ENCODE assay signal across 2 fruit fly cellular contexts in genomic region chr3R:23314332-23314731, dm6.
TF ChIP-seq lines count a peak whose summit lies in the region.

No protein-coding gene starts in this region.

TF ChIP-seq in whole organism, embryonic, 481 proteins besides CTCF, POLR2A, EP300 and RAD21 (continued from another document and continues in another):
- TF ChIP-seq cg (GFP tag; optimal IDR thresholded peaks at IDR 0.05; lab: Kevin White, UChicago) = peak; percentile 90
- no peak for TF ChIP-seq CG18262 (tag; optimal IDR thresholded peaks at IDR 0.05; lab: Kevin White, UChicago)
- TF ChIP-seq cad (GFP tag; optimal IDR thresholded peaks at IDR 0.05; lab: Kevin White, UChicago) = no peak
- no peak for TF ChIP-seq CG13624 (GFP tag; optimal IDR thresholded peaks at IDR 0.05; lab: Kevin White, UChicago)
- no peak for TF ChIP-seq crol (GFP tag; IDR thresholded peaks at IDR 0.05; lab: Robert Waterston, UW)
- TF ChIP-seq HLH3B (GFP tag; IDR thresholded peaks at IDR 0.05; lab: Robert Waterston, UW) = peak; percentile 48; the same call in 1 of the 2 replicates
- TF ChIP-seq bcd (GFP tag; optimal IDR thresholded peaks at IDR 0.05; lab: Kevin White, UChicago) = no peak
- TF ChIP-seq PHDP (tag; optimal IDR thresholded peaks at IDR 0.05; lab: Kevin White, UChicago) = peak; percentile 23
- peak; percentile 85 for TF ChIP-seq Med (GFP tag; lab: Kevin White, UChicago)
- TF ChIP-seq Mad (GFP tag; optimal IDR thresholded peaks at IDR 0.05; lab: Kevin White, UChicago) = no peak
- peak; percentile 20 for TF ChIP-seq CG12219 (GFP tag; optimal IDR thresholded peaks at IDR 0.05; lab: Kevin White, UChicago)
- peak; percentile 13 for TF ChIP-seq ATbp (GFP tag; optimal IDR thresholded peaks at IDR 0.05; lab: Kevin White, UChicago)
- TF ChIP-seq CG10543 (GFP tag; optimal IDR thresholded peaks at IDR 0.05; lab: Kevin White, UChicago) = peak; percentile 56
- TF ChIP-seq CoRest (tag; optimal IDR thresholded peaks at IDR 0.05; lab: Kevin White, UChicago) = no peak
- peak; percentile 64 for TF ChIP-seq NfI (GFP tag; optimal IDR thresholded peaks at IDR 0.05; lab: Kevin White, UChicago)
- TF ChIP-seq CG6272 (GFP tag; IDR thresholded peaks at IDR 0.05; lab: Robert Waterston, UW) = no peak
- no peak for TF ChIP-seq H2.0 (GFP tag; IDR thresholded peaks at IDR 0.05; lab: Robert Waterston, UW)
- no peak for TF ChIP-seq Oli (tag; optimal IDR thresholded peaks at IDR 0.05; lab: Kevin White, UChicago)
- peak; percentile 75 for TF ChIP-seq CG13296 (GFP tag; optimal IDR thresholded peaks at IDR 0.05; lab: Kevin White, UChicago)
- TF ChIP-seq CG15514 (GFP tag; optimal IDR thresholded peaks at IDR 0.05; lab: Kevin White, UChicago) = peak; percentile 49
- no peak for TF ChIP-seq HLH4C (GFP tag; IDR thresholded peaks at IDR 0.05; lab: Robert Waterston, UW; ENCODE audit: partially characterized antibody)
- TF ChIP-seq CG12236 (GFP tag; optimal IDR thresholded peaks at IDR 0.05; lab: Kevin White, UChicago) = no peak
- no peak for TF ChIP-seq CG6654 (GFP tag; optimal IDR thresholded peaks at IDR 0.05; lab: Kevin White, UChicago)
- no peak for TF ChIP-seq HLH54F (GFP tag; optimal IDR thresholded peaks at IDR 0.05; lab: Kevin White, UChicago)
- TF ChIP-seq chif (GFP tag; optimal IDR thresholded peaks at IDR 0.05; lab: Kevin White, UChicago) = no peak
- TF ChIP-seq psq (GFP tag; optimal IDR thresholded peaks at IDR 0.05; lab: Kevin White, UChicago) = no peak
- no peak for TF ChIP-seq H15 (GFP tag; IDR thresholded peaks at IDR 0.05; lab: Robert Waterston, UW)
- peak; percentile 48 for TF ChIP-seq unpg (GFP tag; optimal IDR thresholded peaks at IDR 0.05; lab: Kevin White, UChicago)
- no peak for TF ChIP-seq CG11085 (GFP tag; IDR thresholded peaks at IDR 0.05; lab: Robert Waterston, UW)
- TF ChIP-seq ERR (GFP tag; optimal IDR thresholded peaks at IDR 0.05; lab: Kevin White, UChicago) = no peak
- no peak; the same call in 1 of the 2 replicates for TF ChIP-seq Ada2b (GFP tag; IDR thresholded peaks at IDR 0.05; lab: Robert Waterston, UW)
- peak; percentile 20 for TF ChIP-seq salm (tag; optimal IDR thresholded peaks at IDR 0.05; lab: Kevin White, UChicago)
- TF ChIP-seq CG10147 (GFP tag; optimal IDR thresholded peaks at IDR 0.05; lab: Kevin White, UChicago) = no peak
- TF ChIP-seq CG12391 (tag; optimal IDR thresholded peaks at IDR 0.05; lab: Kevin White, UChicago) = no peak
- TF ChIP-seq CG8281 (tag; optimal IDR thresholded peaks at IDR 0.05; lab: Kevin White, UChicago) = no peak
- TF ChIP-seq CG1603 (tag; optimal IDR thresholded peaks at IDR 0.05; lab: Kevin White, UChicago) = peak; percentile 7
- no peak for TF ChIP-seq CG10959 (GFP tag; IDR thresholded peaks at IDR 0.05; lab: Robert Waterston, UW)
- TF ChIP-seq pros (GFP tag; optimal IDR thresholded peaks at IDR 0.05; lab: Kevin White, UChicago) = peak; percentile 42
- TF ChIP-seq emc (GFP tag; optimal IDR thresholded peaks at IDR 0.05; lab: Kevin White, UChicago) = no peak
- peak; percentile 24 for TF ChIP-seq CG7839 (tag; optimal IDR thresholded peaks at IDR 0.05; lab: Kevin White, UChicago)
- TF ChIP-seq stwl (tag; optimal IDR thresholded peaks at IDR 0.05; lab: Kevin White, UChicago) = peak; percentile 21
- TF ChIP-seq Atf3 (GFP tag; optimal IDR thresholded peaks at IDR 0.05; lab: Kevin White, UChicago) = no peak
- no peak for TF ChIP-seq p53 (GFP tag; optimal IDR thresholded peaks at IDR 0.05; lab: Kevin White, UChicago)
- TF ChIP-seq Hr78 (GFP tag; optimal IDR thresholded peaks at IDR 0.05; lab: Kevin White, UChicago) = no peak
- TF ChIP-seq CG15696 (tag; optimal IDR thresholded peaks at IDR 0.05; lab: Kevin White, UChicago) = peak; percentile 7
- no peak for TF ChIP-seq CG4854 (GFP tag; optimal IDR thresholded peaks at IDR 0.05; lab: Kevin White, UChicago)
- TF ChIP-seq CG17612 (GFP tag; IDR thresholded peaks at IDR 0.05; lab: Robert Waterston, UW) = no peak
- TF ChIP-seq Fer3 (tag; optimal IDR thresholded peaks at IDR 0.05; lab: Kevin White, UChicago) = peak; percentile 48
- TF ChIP-seq ash1 (GFP tag; optimal IDR thresholded peaks at IDR 0.05; lab: Kevin White, UChicago) = no peak
- TF ChIP-seq Usf (GFP tag; optimal IDR thresholded peaks at IDR 0.05; lab: Kevin White, UChicago) = no peak
- TF ChIP-seq Sry-β (GFP tag; optimal IDR thresholded peaks at IDR 0.05; lab: Kevin White, UChicago) = no peak
- no peak for TF ChIP-seq CkIIα-i1 (GFP tag; IDR thresholded peaks at IDR 0.05; lab: Robert Waterston, UW)
- peak; percentile 16 for TF ChIP-seq twi (tag; optimal IDR thresholded peaks at IDR 0.05; lab: Kevin White, UChicago)
- peak; percentile 21 for TF ChIP-seq CG2116 (GFP tag; optimal IDR thresholded peaks at IDR 0.05; lab: Kevin White, UChicago)
- TF ChIP-seq hkb (optimal IDR thresholded peaks at IDR 0.05; lab: Kevin White, UChicago) = no peak
- peak; percentile 53; the same call in 1 of the 2 replicates for TF ChIP-seq hkb (GFP tag; IDR thresholded peaks at IDR 0.05; lab: Robert Waterston, UW)
- no peak for TF ChIP-seq Dref (GFP tag; IDR thresholded peaks at IDR 0.05; lab: Robert Waterston, UW)
- TF ChIP-seq unc-4 (GFP tag; IDR thresholded peaks at IDR 0.05; lab: Robert Waterston, UW; ENCODE audit: partially characterized antibody) = no peak
- TF ChIP-seq sob (GFP tag; IDR thresholded peaks at IDR 0.05; lab: Robert Waterston, UW) = peak; percentile 64
- no peak for TF ChIP-seq nmo (GFP tag; optimal IDR thresholded peaks at IDR 0.05; lab: Kevin White, UChicago)
- TF ChIP-seq Hr51 (GFP tag; optimal IDR thresholded peaks at IDR 0.05; lab: Kevin White, UChicago) = peak in 1 of 2 experiments; percentile 42
- TF ChIP-seq CG1792 (GFP tag; optimal IDR thresholded peaks at IDR 0.05; lab: Kevin White, UChicago) = no peak
- TF ChIP-seq CG9817 (tag; optimal IDR thresholded peaks at IDR 0.05; lab: Kevin White, UChicago) = no peak
- peak; percentile 4 for TF ChIP-seq da (GFP tag; optimal IDR thresholded peaks at IDR 0.05; lab: Kevin White, UChicago)
- TF ChIP-seq CG14965 (GFP tag; optimal IDR thresholded peaks at IDR 0.05; lab: Kevin White, UChicago; ENCODE audit: borderline replicate concordance) = peak; percentile 28
- TF ChIP-seq NK7.1 (GFP tag; optimal IDR thresholded peaks at IDR 0.05; lab: Kevin White, UChicago) = no peak
- no peak for TF ChIP-seq Six4 (GFP tag; optimal IDR thresholded peaks at IDR 0.05; lab: Kevin White, UChicago)
- TF ChIP-seq CG1233 (GFP tag; optimal IDR thresholded peaks at IDR 0.05; lab: Kevin White, UChicago) = peak; percentile 70

TF ChIP-seq in whole organism, prepupa, 60 proteins besides CTCF, POLR2A, EP300 and RAD21 (continued from another document):
- TF ChIP-seq CG8319 (GFP tag; optimal IDR thresholded peaks at IDR 0.05; lab: Kevin White, UChicago) = no peak
- TF ChIP-seq Sox102F (GFP tag; optimal IDR thresholded peaks at IDR 0.05; lab: Kevin White, UChicago) = peak; percentile 34
- TF ChIP-seq CG9139 (GFP tag; optimal IDR thresholded peaks at IDR 0.05; lab: Kevin White, UChicago) = peak; percentile 72
- TF ChIP-seq CG32006 (GFP tag; optimal IDR thresholded peaks at IDR 0.05; lab: Kevin White, UChicago) = no peak
- TF ChIP-seq CG1621 (tag; optimal IDR thresholded peaks at IDR 0.05; lab: Kevin White, UChicago) = peak; percentile 38
- TF ChIP-seq spab (GFP tag; optimal IDR thresholded peaks at IDR 0.05; lab: Kevin White, UChicago) = peak; percentile 43
- TF ChIP-seq Hr4 (GFP tag; optimal IDR thresholded peaks at IDR 0.05; lab: Kevin White, UChicago) = no peak
- TF ChIP-seq fd59A (GFP tag; optimal IDR thresholded peaks at IDR 0.05; lab: Kevin White, UChicago) = peak; percentile 18
- TF ChIP-seq CG10669 (GFP tag; optimal IDR thresholded peaks at IDR 0.05; lab: Kevin White, UChicago) = peak; percentile 56
- TF ChIP-seq Ets21C (GFP tag; optimal IDR thresholded peaks at IDR 0.05; lab: Kevin White, UChicago) = no peak
- TF ChIP-seq CG15336 (GFP tag; IDR thresholded peaks at IDR 0.05; lab: Robert Waterston, UW) = peak; percentile 56; the same call in 1 of the 2 replicates
- peak; percentile 54 for TF ChIP-seq CG7368 (GFP tag; optimal IDR thresholded peaks at IDR 0.05; lab: Kevin White, UChicago)
- no peak for TF ChIP-seq cyc (GFP tag; optimal IDR thresholded peaks at IDR 0.05; lab: Kevin White, UChicago)
- no peak for TF ChIP-seq CG10631 (GFP tag; optimal IDR thresholded peaks at IDR 0.05; lab: Kevin White, UChicago)
- peak; percentile 89 for TF ChIP-seq CG6163 (GFP tag; IDR thresholded peaks at IDR 0.05; lab: Robert Waterston, UW)
- TF ChIP-seq salr (GFP tag; optimal IDR thresholded peaks at IDR 0.05; lab: Kevin White, UChicago) = peak; percentile 13 to 30
- TF ChIP-seq CG6276 (GFP tag; optimal IDR thresholded peaks at IDR 0.05; lab: Kevin White, UChicago) = peak; percentile 65
- no peak for TF ChIP-seq dac (GFP tag; optimal IDR thresholded peaks at IDR 0.05; lab: Kevin White, UChicago)
- no peak for TF ChIP-seq lz (GFP tag; optimal IDR thresholded peaks at IDR 0.05; lab: Kevin White, UChicago)
- TF ChIP-seq CG8632 (GFP tag; optimal IDR thresholded peaks at IDR 0.05; lab: Kevin White, UChicago) = peak; percentile 42
- no peak for TF ChIP-seq CG31627 (GFP tag; optimal IDR thresholded peaks at IDR 0.05; lab: Kevin White, UChicago)
- TF ChIP-seq OdsH (GFP tag; optimal IDR thresholded peaks at IDR 0.05; lab: Kevin White, UChicago) = peak; percentile 19
- TF ChIP-seq Met (GFP tag; optimal IDR thresholded peaks at IDR 0.05; lab: Kevin White, UChicago) = peak; percentile 8
- TF ChIP-seq Smox (GFP tag; optimal IDR thresholded peaks at IDR 0.05; lab: Kevin White, UChicago) = no peak
- TF ChIP-seq achi (GFP tag; optimal IDR thresholded peaks at IDR 0.05; lab: Kevin White, UChicago) = peak; percentile 25
- peak; percentile 69 for TF ChIP-seq CG16779 (tag; optimal IDR thresholded peaks at IDR 0.05; lab: Kevin White, UChicago)
- TF ChIP-seq Sox14 (GFP tag; optimal IDR thresholded peaks at IDR 0.05; lab: Kevin White, UChicago) = no peak
- peak; percentile 59 for TF ChIP-seq CG6808 (GFP tag; optimal IDR thresholded peaks at IDR 0.05; lab: Kevin White, UChicago)
- peak; percentile 89 for TF ChIP-seq fkh (GFP tag; optimal IDR thresholded peaks at IDR 0.05; lab: Kevin White, UChicago)
- TF ChIP-seq Hr38 (GFP tag; optimal IDR thresholded peaks at IDR 0.05; lab: Kevin White, UChicago) = no peak
- peak; percentile 47 for TF ChIP-seq CG6792 (GFP tag; optimal IDR thresholded peaks at IDR 0.05; lab: Kevin White, UChicago)
- no peak for TF ChIP-seq Hr39 (GFP tag; optimal IDR thresholded peaks at IDR 0.05; lab: Kevin White, UChicago)
- no peak for TF ChIP-seq Sox15 (GFP tag; optimal IDR thresholded peaks at IDR 0.05; lab: Kevin White, UChicago)
- peak; percentile 24 for TF ChIP-seq pdm3 (GFP tag; optimal IDR thresholded peaks at IDR 0.05; lab: Kevin White, UChicago)
- peak; percentile 38 for TF ChIP-seq CG3032 (tag; optimal IDR thresholded peaks at IDR 0.05; lab: Kevin White, UChicago)
